Worm (Caenorhabditis elegans) whole organism, L4 larva: ENCODE measurements around the gene Y37A1B.4.

Source experiments
- ama-1 ChIP-seq: fragments of 150-350 bp; optimal IDR thresholded peaks from 2 replicates; lab custom pipeline; 2014; ENCODE audit warnings: inconsistent platforms, mixed read lengths
- dmd-6 ChIP-seq: fragments of 200-800 bp; sonication (Bioruptor generic); IDR thresholded peaks from 2 replicates; pipeline ENCODE4 v1.3.6; 2022; ENCODE audit warnings: missing genetic modification reagents, missing genetic modification characterization, missing compliant biosample characterization
- egl-27 ChIP-seq: sonication (generic microtip); optimal IDR thresholded peaks from 3 replicates; lab custom pipeline; 2017; ENCODE audit warnings: missing biosample characterization, missing genetic modification reagents, missing genetic modification characterization
- fos-1 ChIP-seq: fragments of 150-350 bp; optimal IDR thresholded peaks from 2 replicates; lab custom pipeline; 2014; ENCODE audit warnings: missing biosample characterization, missing genetic modification characterization
- hmg-1.1 ChIP-seq: fragments of 200-800 bp; sonication (Bioruptor generic); IDR thresholded peaks from 2 replicates; pipeline ENCODE4 v1.3.6; 2022; ENCODE audit warnings: missing genetic modification reagents, missing genetic modification characterization, missing compliant biosample characterization
- lin-39 ChIP-seq: fragments of 150-350 bp; optimal IDR thresholded peaks from 2 replicates; lab custom pipeline; 2014; ENCODE audit warnings: missing biosample characterization, missing genetic modification reagents, missing genetic modification characterization
- lsy-2 ChIP-seq, 2 experiments: fragments of 150-350 bp in 1 of 2; sonication (generic microtip) in 1 of 2; optimal IDR thresholded peaks; 2 replicates each; lab custom pipeline; 2014 to 2017; ENCODE audit warnings: missing biosample characterization in 2 of 2, missing genetic modification characterization in 2 of 2
- unc-39 ChIP-seq: sonication (generic microtip); optimal IDR thresholded peaks from 2 replicates; lab custom pipeline; 2017; ENCODE audit warnings: missing biosample characterization, missing genetic modification characterization
- zag-1 ChIP-seq: fragments of 150-350 bp; optimal IDR thresholded peaks from 2 replicates; lab custom pipeline; 2014; ENCODE audit warnings: missing biosample characterization, missing genetic modification characterization
- zfp-2 ChIP-seq: sonication (generic microtip); optimal IDR thresholded peaks from 2 replicates; lab custom pipeline; 2016; ENCODE audit warnings: mild to moderate bottlenecking, missing genetic modification characterization, missing compliant biosample characterization
- ztf-11 ChIP-seq: fragments of 150-350 bp; optimal IDR thresholded peaks from 2 replicates; lab custom pipeline; 2014; ENCODE audit warnings: missing biosample characterization, missing genetic modification characterization

- TF ChIP-seq zag-1 (tag; lab: Kevin White, UChicago) = no peak
- TF ChIP-seq egl-27 (tag; lab: Kevin White, UChicago) = no peak
- TF ChIP-seq lsy-2 (tag; optimal IDR thresholded peaks at IDR 0.05; lab: Kevin White, UChicago) = no peak
- no peak for TF ChIP-seq ama-1
- no peak for TF ChIP-seq unc-39
- no peak for TF ChIP-seq lin-39 (tag; lab: Kevin White, UChicago)
- TF ChIP-seq hmg-1.1 (GFP tag; lab: Robert Waterston, UW) = no peak
- no peak for TF ChIP-seq fos-1 (tag; lab: Kevin White, UChicago)
- no peak for TF ChIP-seq zfp-2
- no peak for TF ChIP-seq ztf-11 (tag; lab: Kevin White, UChicago)
- no peak for TF ChIP-seq dmd-6 (GFP tag; lab: Robert Waterston, UW)
Observed at ce11 chrIV:14050900-14051299, 9.6 kb downstream of the Y37A1B.4 start, which contains the start of gene semo-1.
